Worm (Caenorhabditis elegans): ENCODE data around the gene K02E11.4.

ce11 chrV:14210743-14211142, 37.2 kb downstream of the K02E11.4 start, which contains the start of gene str-230:
- TF ChIP-seq him-1 (tag; optimal IDR thresholded peaks at IDR 0.05) (no peak), W03F9.2 (tag; optimal IDR thresholded peaks at IDR 0.05) (no peak)

Data from whole organism, L4/young adult.